Fruit fly (Drosophila melanogaster): ENCODE results near the gene Sfp24Ba.

Gene Sfp24Ba

DNA sequence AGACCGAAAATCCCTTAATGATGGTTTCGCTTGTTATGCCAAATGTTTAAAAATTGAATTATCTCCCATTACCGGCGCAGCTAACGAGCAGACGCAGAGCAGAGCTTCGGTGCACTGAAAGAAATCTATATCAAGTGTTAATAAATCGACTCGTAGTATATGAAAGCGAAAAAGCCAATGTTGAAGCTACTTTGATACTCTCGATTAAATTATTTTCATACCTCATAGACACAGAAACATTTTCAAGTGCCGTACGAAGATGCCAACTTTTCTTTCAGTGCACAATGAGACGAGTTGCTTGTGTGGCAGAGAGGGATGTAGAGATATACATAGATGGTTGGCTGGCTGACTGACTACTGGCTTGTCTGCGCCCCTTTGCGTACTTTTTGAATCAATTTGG lies 7.4 kb upstream of the Sfp24Ba start (continued):
- no peak for TF ChIP-seq Jarid2 (GFP tag; optimal IDR thresholded peaks at IDR 0.05)
- TF ChIP-seq eve (GFP tag; optimal IDR thresholded peaks at IDR 0.05) = peak in 1 of 2 experiments; percentile 18
- no peak for TF ChIP-seq CG8944 (GFP tag; optimal IDR thresholded peaks at IDR 0.05)
- peak; percentile 42; the same call in 1 of the 2 replicates for TF ChIP-seq chm (GFP tag; IDR thresholded peaks at IDR 0.05)
- TF ChIP-seq CG32767 (GFP tag; IDR thresholded peaks at IDR 0.05) = no peak
- no peak for TF ChIP-seq HLH4C (GFP tag; IDR thresholded peaks at IDR 0.05; ENCODE audit: partially characterized antibody)
- no peak for TF ChIP-seq CG7271 (tag; optimal IDR thresholded peaks at IDR 0.05)
- no peak for TF ChIP-seq bigmax (GFP tag; optimal IDR thresholded peaks at IDR 0.05)
- peak; percentile 61 for TF ChIP-seq CG10979 (tag; optimal IDR thresholded peaks at IDR 0.05)
- TF ChIP-seq ttk (GFP tag; IDR thresholded peaks at IDR 0.05) = 0 out of 2 replicates have a peak, but pooled peaks have one; percentile 20
- TF ChIP-seq ssp (GFP tag; IDR thresholded peaks at IDR 0.05) = no peak
- no peak for TF ChIP-seq eyg (GFP tag; optimal IDR thresholded peaks at IDR 0.05)
- no peak for TF ChIP-seq CG30020 (tag; optimal IDR thresholded peaks at IDR 0.05)
- TF ChIP-seq wor (GFP tag; IDR thresholded peaks at IDR 0.05) = no peak
- TF ChIP-seq en (GFP tag; optimal IDR thresholded peaks at IDR 0.05) = no peak
- TF ChIP-seq CG32772 (GFP tag; IDR thresholded peaks at IDR 0.05) = 0 out of 2 replicates have a peak, but pooled peaks have one; percentile 7
- no peak for TF ChIP-seq Dref (GFP tag; IDR thresholded peaks at IDR 0.05)
- TF ChIP-seq NFAT (GFP tag; IDR thresholded peaks at IDR 0.05) = no peak
- TF ChIP-seq croc (GFP tag; conservative IDR thresholded peaks at IDR 0.05) = peak; percentile 59
- no peak for TF ChIP-seq CG9437 (GFP tag; optimal IDR thresholded peaks at IDR 0.05)
- TF ChIP-seq CG18764 (GFP tag; optimal IDR thresholded peaks at IDR 0.05) = no peak
- no peak for TF ChIP-seq Eip74EF (GFP tag; optimal IDR thresholded peaks at IDR 0.05)
- 0 out of 2 replicates have a peak, but pooled peaks have one; percentile 34 for TF ChIP-seq CG7372 (GFP tag; IDR thresholded peaks at IDR 0.05)
- peak; percentile 89 for TF ChIP-seq sens (GFP tag)
- TF ChIP-seq CG10462 (GFP tag; optimal IDR thresholded peaks at IDR 0.05) = no peak
- no peak for TF ChIP-seq al (GFP tag; IDR thresholded peaks at IDR 0.05)
- no peak for TF ChIP-seq sug (tag; optimal IDR thresholded peaks at IDR 0.05)
- 0 out of 2 replicates have a peak, but pooled peaks have one; percentile 14 for TF ChIP-seq Ptx1 (GFP tag; IDR thresholded peaks at IDR 0.05)
- no peak for TF ChIP-seq da (GFP tag; optimal IDR thresholded peaks at IDR 0.05)
- TF ChIP-seq gt (GFP tag; IDR thresholded peaks at IDR 0.05) = no peak
- no peak for TF ChIP-seq CG6175 (GFP tag; IDR thresholded peaks at IDR 0.05)
- TF ChIP-seq ab (GFP tag; optimal IDR thresholded peaks at IDR 0.05) = no peak
- TF ChIP-seq Oli (tag; optimal IDR thresholded peaks at IDR 0.05) = peak; percentile 49
- TF ChIP-seq lola (GFP tag; optimal IDR thresholded peaks at IDR 0.05) = peak in 1 of 3 experiments; percentile 72
- TF ChIP-seq Ets65A (GFP tag) = peak; percentile 77
- peak; percentile 35 for TF ChIP-seq gsb-n (tag; optimal IDR thresholded peaks at IDR 0.05)
- TF ChIP-seq hbn (GFP tag; IDR thresholded peaks at IDR 0.05; ENCODE audit: partially characterized antibody) = no peak
- peak; percentile 67 for TF ChIP-seq CG2712 (tag; optimal IDR thresholded peaks at IDR 0.05)
- peak; percentile 64 for TF ChIP-seq zen (tag; optimal IDR thresholded peaks at IDR 0.05)
- TF ChIP-seq Lhr (GFP tag; optimal IDR thresholded peaks at IDR 0.05) = peak; percentile 1
- TF ChIP-seq Taf1 (GFP tag; IDR thresholded peaks at IDR 0.05) = no peak
- peak; percentile 53 for TF ChIP-seq CG18262 (tag; optimal IDR thresholded peaks at IDR 0.05)
- TF ChIP-seq esg (GFP tag; conservative IDR thresholded peaks at IDR 0.05) = peak; percentile 14; the same call in 1 of the 2 replicates
- peak; percentile 55 for TF ChIP-seq gem (tag; optimal IDR thresholded peaks at IDR 0.05)
- TF ChIP-seq z (GFP tag; IDR thresholded peaks at IDR 0.05) = no peak
- peak; percentile 6 for TF ChIP-seq CoRest (tag; optimal IDR thresholded peaks at IDR 0.05)
- peak; percentile 46; the same call in 1 of the 2 replicates for TF ChIP-seq E2f1 (GFP tag; IDR thresholded peaks at IDR 0.05)
- TF ChIP-seq row (GFP tag; IDR thresholded peaks at IDR 0.05) = peak; percentile 61; the same call in 2 of the 3 replicates
- no peak for TF ChIP-seq ind (GFP tag; optimal IDR thresholded peaks at IDR 0.05)
- no peak for TF ChIP-seq CG8478 (optimal IDR thresholded peaks at IDR 0.05)
- TF ChIP-seq tll (GFP tag; optimal IDR thresholded peaks at IDR 0.05) = no peak
